Worm (Caenorhabditis elegans): Measurements from ENCODE around the gene clec-204.

DNA sequence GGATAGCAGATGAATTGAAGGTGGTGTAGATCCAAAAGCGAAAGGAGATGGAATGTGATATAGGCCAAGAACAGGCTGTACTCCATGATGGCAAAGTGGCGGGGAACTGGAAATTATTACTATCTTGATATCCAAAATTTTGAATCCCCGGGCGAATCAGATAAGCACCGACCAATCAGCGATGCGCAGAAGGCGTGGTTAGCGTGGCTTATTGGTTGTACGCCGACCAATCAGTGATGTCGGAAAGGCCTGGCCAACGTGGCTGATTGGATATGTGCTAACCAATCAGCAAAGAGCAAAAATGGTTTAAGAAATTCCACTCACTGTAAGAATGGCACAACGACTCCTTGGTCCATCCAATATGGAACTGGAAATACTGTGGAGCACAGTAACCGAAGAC is 23.0 kb downstream of the clec-204 start:
- TF ChIP-seq egrh-3 (GFP tag; IDR thresholded peaks at IDR 0.05) (no peak), ama-1 (optimal IDR thresholded peaks at IDR 0.05) (no peak), ama-1 (GFP tag; optimal IDR thresholded peaks at IDR 0.05) (no peak), lin-26 (GFP tag; IDR thresholded peaks at IDR 0.05) (no peak), T26A5.8 (tag; optimal IDR thresholded peaks at IDR 0.05) (no peak), Y53F4B.3 (GFP tag; IDR thresholded peaks at IDR 0.05) (no peak), B0336.3 (GFP tag; IDR thresholded peaks at IDR 0.05) (no peak), T07F8.4 (tag; optimal IDR thresholded peaks at IDR 0.05) (no peak)
